Fruit fly (Drosophila melanogaster) whole organism, embryonic: ENCODE measurements around the gene Mst36Fb.

ENCODE experiments used
- Ada2b ChIP-seq: fragments of 200-800 bp; sonication (Bioruptor generic); IDR thresholded peaks from 2 replicates; pipeline ENCODE4 v1.3.6; 2022; ENCODE audit warnings: missing biosample characterization, missing genetic modification characterization
- CG10209 ChIP-seq: fragments of 200-800 bp; sonication (Bioruptor generic); optimal IDR thresholded peaks from 3 replicates; lab custom pipeline; 2017; ENCODE audit warnings: missing biosample characterization, mild to moderate bottlenecking, missing genetic modification characterization, missing genetic modification reagents
- CG10321 ChIP-seq: fragments of 200-800 bp; sonication (Bioruptor generic); IDR thresholded peaks from 2 replicates; pipeline ENCODE4 v1.3.6; 2022; ENCODE audit warnings: missing biosample characterization, missing genetic modification characterization
- CG12104 ChIP-seq: fragments of 200-800 bp; sonication (Bioruptor generic); optimal IDR thresholded peaks from 3 replicates; lab custom pipeline; 2016; ENCODE audit warnings: missing biosample characterization, missing genetic modification characterization
- CG13424 ChIP-seq: fragments of 200-800 bp; sonication (Bioruptor generic); optimal IDR thresholded peaks from 2 replicates; lab custom pipeline; 2019; ENCODE audit warnings: missing biosample characterization, mild to moderate bottlenecking, missing genetic modification characterization, moderate library complexity
- CG13775 ChIP-seq: fragments of 200-800 bp; sonication (Bioruptor generic); optimal IDR thresholded peaks from 3 replicates; lab custom pipeline; 2017; ENCODE audit warnings: missing biosample characterization, mild to moderate bottlenecking, missing genetic modification characterization
- CG14014 ChIP-seq: fragments of 200-800 bp; sonication (Bioruptor generic); IDR thresholded peaks from 2 replicates; pipeline ENCODE4 v1.3.6; 2022; ENCODE audit warnings: missing biosample characterization, missing genetic modification characterization
- CG14667 ChIP-seq: fragments of 200-800 bp; sonication (Bioruptor generic); IDR thresholded peaks from 2 replicates; pipeline ENCODE4 v1.3.6; 2022; ENCODE audit warnings: missing biosample characterization, missing genetic modification characterization
- CG14710 ChIP-seq: fragments of 200-800 bp; sonication (Bioruptor generic); optimal IDR thresholded peaks from 3 replicates; lab custom pipeline; 2019; ENCODE audit warnings: missing biosample characterization, mild to moderate bottlenecking, missing genetic modification characterization, moderate library complexity
- CG15514 ChIP-seq: fragments of 200-800 bp; sonication (Bioruptor generic); optimal IDR thresholded peaks from 3 replicates; lab custom pipeline; 2017; ENCODE audit warnings: missing biosample characterization, missing genetic modification characterization, mild to moderate bottlenecking, moderate library complexity, missing genetic modification reagents
- CG1602 ChIP-seq: fragments of 200-800 bp; sonication (Bioruptor generic); optimal IDR thresholded peaks from 3 replicates; lab custom pipeline; 2016; ENCODE audit warnings: missing biosample characterization, missing genetic modification characterization
- CG17328 ChIP-seq: fragments of 200-800 bp; sonication (Bioruptor generic); IDR thresholded peaks from 2 replicates; pipeline ENCODE4 v1.3.6; 2022; ENCODE audit warnings: missing biosample characterization, missing genetic modification characterization
- CG18619 ChIP-seq: fragments of 200-800 bp; sonication (Bioruptor generic); optimal IDR thresholded peaks from 3 replicates; lab custom pipeline; 2017; ENCODE audit warnings: missing biosample characterization, mild to moderate bottlenecking, missing genetic modification characterization
- CG2116 ChIP-seq: fragments of 200-800 bp; sonication (Bioruptor generic); optimal IDR thresholded peaks from 3 replicates; lab custom pipeline; 2018; ENCODE audit warnings: missing biosample characterization, mild to moderate bottlenecking, missing genetic modification characterization
- CG30403 ChIP-seq: fragments of 200-800 bp; sonication (Bioruptor generic); optimal IDR thresholded peaks from 3 replicates; lab custom pipeline; 2016; ENCODE audit warnings: missing biosample characterization, missing genetic modification characterization
- CG31388 ChIP-seq: fragments of 200-800 bp; sonication (Bioruptor generic); optimal IDR thresholded peaks from 2 replicates; lab custom pipeline; 2016; ENCODE audit warnings: missing biosample characterization, missing genetic modification characterization
- CG7372 ChIP-seq: fragments of 200-800 bp; sonication (Bioruptor generic); IDR thresholded peaks from 2 replicates; pipeline ENCODE4 v1.3.6; 2022; ENCODE audit warnings: missing biosample characterization, missing genetic modification characterization
- CG7963 ChIP-seq: fragments of 200-800 bp; sonication (Bioruptor generic); IDR thresholded peaks from 3 replicates; pipeline ENCODE4 v1.3.6; 2022; ENCODE audit warnings: missing biosample characterization, missing genetic modification characterization; ENCODE audit not compliant: partially characterized antibody
- CG8924 ChIP-seq: fragments of 200-800 bp; optimal IDR thresholded peaks from 3 replicates; lab custom pipeline; 2019; ENCODE audit warnings: missing biosample characterization, mild to moderate bottlenecking, missing genetic modification characterization, moderate library complexity
- Chrac-16 ChIP-seq: fragments of 200-800 bp; sonication (Bioruptor generic); optimal IDR thresholded peaks from 3 replicates; lab custom pipeline; 2016; ENCODE audit warnings: missing biosample characterization, missing genetic modification characterization
- Fer2 ChIP-seq: fragments of 200-800 bp; sonication (Bioruptor generic); optimal IDR thresholded peaks from 2 replicates; lab custom pipeline; 2018; ENCODE audit warnings: missing biosample characterization, mild to moderate bottlenecking, missing genetic modification characterization, moderate library complexity
- HHEX ChIP-seq: fragments of 200-800 bp; sonication (Bioruptor generic); optimal IDR thresholded peaks from 3 replicates; lab custom pipeline; 2017; ENCODE audit warnings: missing biosample characterization, mild to moderate bottlenecking, missing genetic modification characterization, missing genetic modification reagents
- Hmx ChIP-seq: fragments of 200-800 bp; sonication (Bioruptor generic); optimal IDR thresholded peaks from 2 replicates; lab custom pipeline; 2016; ENCODE audit warnings: missing biosample characterization, missing genetic modification characterization
- Hsf ChIP-seq: fragments of 200-800 bp; sonication (Bioruptor generic); optimal IDR thresholded peaks from 3 replicates; lab custom pipeline; 2016; ENCODE audit warnings: missing biosample characterization, missing genetic modification characterization
- Myb ChIP-seq: fragments of 200-800 bp; sonication (Bioruptor generic); optimal IDR thresholded peaks from 2 replicates; lab custom pipeline; 2016; ENCODE audit warnings: missing biosample characterization, missing genetic modification characterization
- NK7.1 ChIP-seq: fragments of 200-800 bp; sonication (Bioruptor generic); optimal IDR thresholded peaks from 3 replicates; lab custom pipeline; 2016; ENCODE audit warnings: missing biosample characterization, missing genetic modification characterization
- Nf-YA ChIP-seq: fragments of 200-800 bp; sonication (Bioruptor generic); IDR thresholded peaks from 2 replicates; pipeline ENCODE4 v1.3.6; 2022; ENCODE audit warnings: missing biosample characterization, missing genetic modification characterization
- Oli ChIP-seq: fragments of 200-800 bp; sonication (Bioruptor generic); optimal IDR thresholded peaks from 2 replicates; lab custom pipeline; 2018; ENCODE audit warnings: missing biosample characterization, mild to moderate bottlenecking, missing genetic modification characterization, moderate library complexity
- Rx ChIP-seq: fragments of 200-800 bp; sonication (Bioruptor generic); IDR thresholded peaks from 2 replicates; pipeline ENCODE4 v1.3.6; 2022; ENCODE audit warnings: missing biosample characterization, missing genetic modification characterization
- Spps ChIP-seq: fragments of 200-800 bp; sonication (Bioruptor generic); optimal IDR thresholded peaks from 2 replicates; lab custom pipeline; 2018; ENCODE audit warnings: missing biosample characterization, mild to moderate bottlenecking, missing genetic modification characterization
- Stat92E ChIP-seq, 3 experiments: fragments of >200 bp in 2 of 3; fragments of 200-800 bp in 1 of 3; sonication (Bioruptor generic) in 1 of 3; optimal IDR thresholded peaks; 2 replicates each; lab custom pipeline; 2017 to 2019; ENCODE audit warnings: missing biosample characterization in 3 of 3, missing genetic modification characterization in 3 of 3, mild to moderate bottlenecking in 1 of 3, moderate library complexity in 1 of 3
- ab ChIP-seq: fragments of 200-800 bp; sonication (Bioruptor generic); optimal IDR thresholded peaks from 2 replicates; lab custom pipeline; 2016; ENCODE audit warnings: missing biosample characterization, missing genetic modification characterization
- cato ChIP-seq: fragments of 200-800 bp; sonication (Bioruptor generic); optimal IDR thresholded peaks from 2 replicates; lab custom pipeline; 2016; ENCODE audit warnings: missing biosample characterization, missing genetic modification characterization, borderline replicate concordance
- cg ChIP-seq: fragments of 200-800 bp; sonication (Bioruptor generic); optimal IDR thresholded peaks from 3 replicates; lab custom pipeline; 2019; ENCODE audit warnings: missing biosample characterization, mild to moderate bottlenecking, missing genetic modification characterization, moderate library complexity
- corto ChIP-seq: fragments of 200-800 bp; sonication (Bioruptor generic); optimal IDR thresholded peaks from 2 replicates; lab custom pipeline; 2016; ENCODE audit warnings: missing biosample characterization, mild to moderate bottlenecking, missing genetic modification characterization, moderate library complexity
- dmrt99B ChIP-seq: fragments of 200-800 bp; sonication (Bioruptor generic); optimal IDR thresholded peaks from 2 replicates; lab custom pipeline; 2018; ENCODE audit warnings: missing biosample characterization, mild to moderate bottlenecking, missing genetic modification characterization, moderate library complexity
- ems ChIP-seq: fragments of 200-800 bp; sonication (Bioruptor generic); optimal IDR thresholded peaks from 3 replicates; lab custom pipeline; 2016; ENCODE audit warnings: missing biosample characterization, missing genetic modification characterization
- ewg ChIP-seq: fragments of 200-800 bp; sonication (Bioruptor generic); optimal IDR thresholded peaks from 3 replicates; lab custom pipeline; 2017; ENCODE audit warnings: mild to moderate bottlenecking, missing biosample characterization, missing genetic modification reagents, missing genetic modification characterization
- gfzf ChIP-seq: fragments of 200-800 bp; sonication (Bioruptor generic); optimal IDR thresholded peaks from 2 replicates; lab custom pipeline; 2016; ENCODE audit warnings: missing biosample characterization, mild to moderate bottlenecking, missing genetic modification characterization, moderate library complexity
- her ChIP-seq: fragments of 200-800 bp; sonication (Bioruptor generic); optimal IDR thresholded peaks from 2 replicates; lab custom pipeline; 2016; ENCODE audit warnings: missing biosample characterization, missing genetic modification characterization
- lbe ChIP-seq: fragments of 200-800 bp; sonication (Bioruptor generic); optimal IDR thresholded peaks from 2 replicates; lab custom pipeline; 2016; ENCODE audit warnings: missing biosample characterization, mild to moderate bottlenecking, missing genetic modification characterization
- lola ChIP-seq, 3 experiments: fragments of >200 bp in 2 of 3; fragments of 200-800 bp in 1 of 3; sonication (Bioruptor generic) in 1 of 3; optimal IDR thresholded peaks; 2 replicates each; lab custom pipeline; 2017 to 2019; ENCODE audit warnings: missing biosample characterization in 3 of 3, missing genetic modification characterization in 3 of 3, mild to moderate bottlenecking in 1 of 3, moderate library complexity in 1 of 3
- otp ChIP-seq: fragments of 200-800 bp; sonication (Bioruptor generic); IDR thresholded peaks from 3 replicates; pipeline ENCODE4, ENCODE4 v1.3.6; 2022; ENCODE audit warnings: missing biosample characterization, missing genetic modification characterization
- salm ChIP-seq: fragments of 200-800 bp; sonication (Bioruptor generic); optimal IDR thresholded peaks from 2 replicates; lab custom pipeline; 2018; ENCODE audit warnings: missing biosample characterization, mild to moderate bottlenecking, missing genetic modification characterization
- sc ChIP-seq, 3 experiments: fragments of >200 bp in 2 of 3; fragments of 200-800 bp in 1 of 3; sonication (Bioruptor generic) in 1 of 3; optimal IDR thresholded peaks; 2 replicates in 2 of 3; 3 replicates in 1 of 3; lab custom pipeline; 2017; ENCODE audit warnings: mild to moderate bottlenecking in 1 of 3, missing biosample characterization in 1 of 3, missing genetic modification characterization in 1 of 3, missing genetic modification reagents in 1 of 3
- toy ChIP-seq: fragments of 200-800 bp; sonication (Bioruptor generic); IDR thresholded peaks from 2 replicates; pipeline ENCODE4 v1.3.6; 2022; ENCODE audit warnings: missing biosample characterization, missing genetic modification characterization
- twi ChIP-seq: fragments of 200-800 bp; optimal IDR thresholded peaks from 2 replicates; lab custom pipeline; 2019; ENCODE audit warnings: missing biosample characterization, mild to moderate bottlenecking, missing genetic modification characterization, moderate library complexity
- zfh2 ChIP-seq: fragments of 200-800 bp; sonication (Bioruptor generic); optimal IDR thresholded peaks from 2 replicates; lab custom pipeline; 2016; ENCODE audit warnings: missing biosample characterization, missing genetic modification characterization

Gene Mst36Fb

dm6 chr2L:18702721-18703488, 28.0 kb upstream of the Mst36Fb start, which contains the start of the genes CG10376 and CG10343 (continued):
- peak in 1 of 3 experiments; percentile 54 for TF ChIP-seq Stat92E (GFP tag; optimal IDR thresholded peaks at IDR 0.05; lab: Kevin White, UChicago)
- peak; percentile 59 for TF ChIP-seq Rx (GFP tag; lab: Robert Waterston, UW)
- TF ChIP-seq otp (GFP tag; lab: Robert Waterston, UW) = 0 out of 3 replicates have a peak, but pooled peaks have one; percentile 25
- peak; percentile 94 for TF ChIP-seq CG30403 (GFP tag; lab: Kevin White, UChicago)
- peak; percentile 82 for TF ChIP-seq CG12104
- TF ChIP-seq CG18619 (GFP tag; lab: Kevin White, UChicago) = peak; percentile 86
- peak; percentile 17 for TF ChIP-seq Myb
- peak; percentile 96 for TF ChIP-seq CG14710 (tag; lab: Kevin White, UChicago)
- peak in 2 of 3 experiments; percentile 94 to 98 for TF ChIP-seq lola (GFP tag; optimal IDR thresholded peaks at IDR 0.05; lab: Kevin White, UChicago)
- peak; percentile 88 for TF ChIP-seq Chrac-16 (GFP tag; lab: Kevin White, UChicago)
- peak; percentile 81 for TF ChIP-seq CG14667 (GFP tag; lab: Robert Waterston, UW)
- TF ChIP-seq ems (GFP tag; lab: Kevin White, UChicago) = peak; percentile 5
- peak; percentile 70 for TF ChIP-seq salm (tag; lab: Kevin White, UChicago)
- no peak for TF ChIP-seq Hmx
- peak; percentile 66 for TF ChIP-seq zfh2 (GFP tag; lab: Kevin White, UChicago)
- peak; percentile 16 for TF ChIP-seq lbe (GFP tag; lab: Kevin White, UChicago)
- TF ChIP-seq Nf-YA = no peak
- TF ChIP-seq CG13424 (tag; lab: Kevin White, UChicago) = peak; percentile 95
- peak; percentile 75 for TF ChIP-seq Ada2b
- TF ChIP-seq CG14014 (GFP tag; lab: Robert Waterston, UW) = peak; percentile 81
- no peak for TF ChIP-seq her
- no peak for TF ChIP-seq NK7.1 (GFP tag; lab: Kevin White, UChicago)
- TF ChIP-seq corto = peak; percentile 44
- peak; percentile 91 for TF ChIP-seq CG1602 (GFP tag; lab: Kevin White, UChicago)
- TF ChIP-seq HHEX (GFP tag; lab: Kevin White, UChicago) = peak; percentile 77
- TF ChIP-seq CG2116 (GFP tag; lab: Kevin White, UChicago) = peak; percentile 81
- TF ChIP-seq CG17328 (GFP tag; lab: Robert Waterston, UW) = peak; percentile 72
- TF ChIP-seq CG10321 (GFP tag; lab: Robert Waterston, UW) = no peak
- peak; percentile 74 for TF ChIP-seq CG31388 (GFP tag; lab: Kevin White, UChicago)
- no peak for TF ChIP-seq sc (optimal IDR thresholded peaks at IDR 0.05; lab: Kevin White, UChicago)
- TF ChIP-seq sc (GFP tag; optimal IDR thresholded peaks at IDR 0.05; lab: Kevin White, UChicago) = peak; percentile 76
- peak; percentile 40 for TF ChIP-seq gfzf
- peak; percentile 88 for TF ChIP-seq Fer2 (tag; lab: Kevin White, UChicago)
- peak; percentile 72 for TF ChIP-seq cato
- TF ChIP-seq toy (GFP tag; lab: Robert Waterston, UW) = no peak; the same call in 1 of the 2 replicates
- TF ChIP-seq ewg (GFP tag; lab: Kevin White, UChicago) = peak; percentile 79
- peak; percentile 89 for TF ChIP-seq Oli (tag; lab: Kevin White, UChicago)
- peak; percentile 92 for TF ChIP-seq dmrt99B (tag; lab: Kevin White, UChicago)
- TF ChIP-seq CG15514 = peak; percentile 98
- peak; percentile 91 for TF ChIP-seq CG13775 (GFP tag; lab: Kevin White, UChicago)
- no peak for TF ChIP-seq cg (GFP tag; lab: Kevin White, UChicago)
- TF ChIP-seq Spps (tag; lab: Kevin White, UChicago) = peak; percentile 72
- TF ChIP-seq CG7372 (GFP tag; lab: Robert Waterston, UW) = peak; percentile 84
- TF ChIP-seq Hsf (GFP tag; lab: Kevin White, UChicago) = peak; percentile 67
- TF ChIP-seq twi (tag; lab: Kevin White, UChicago) = peak; percentile 90
- peak; percentile 67 for TF ChIP-seq CG7963
- TF ChIP-seq ab (GFP tag; lab: Kevin White, UChicago) = peak; percentile 33
- TF ChIP-seq CG8924 (tag; lab: Kevin White, UChicago) = peak; percentile 95
- TF ChIP-seq CG10209 (GFP tag; lab: Kevin White, UChicago) = peak; percentile 91
